Fruit fly (Drosophila melanogaster) whole organism, larva: ENCODE measurements around the gene ttk.

Experiments
- noc ChIP-seq: fragments of 200-800 bp; sonication (Bioruptor generic); optimal IDR thresholded peaks from 3 replicates; lab custom pipeline; 2019; ENCODE audit warnings: missing biosample characterization, mild to moderate bottlenecking, missing genetic modification characterization, moderate library complexity

Gene ttk

dm6 chr3R:31713306-31714123, at the start of gene ttk:
TSS of gene ttk (plus strand) at chr3R:31713867.
- no peak for TF ChIP-seq noc

DNA sequence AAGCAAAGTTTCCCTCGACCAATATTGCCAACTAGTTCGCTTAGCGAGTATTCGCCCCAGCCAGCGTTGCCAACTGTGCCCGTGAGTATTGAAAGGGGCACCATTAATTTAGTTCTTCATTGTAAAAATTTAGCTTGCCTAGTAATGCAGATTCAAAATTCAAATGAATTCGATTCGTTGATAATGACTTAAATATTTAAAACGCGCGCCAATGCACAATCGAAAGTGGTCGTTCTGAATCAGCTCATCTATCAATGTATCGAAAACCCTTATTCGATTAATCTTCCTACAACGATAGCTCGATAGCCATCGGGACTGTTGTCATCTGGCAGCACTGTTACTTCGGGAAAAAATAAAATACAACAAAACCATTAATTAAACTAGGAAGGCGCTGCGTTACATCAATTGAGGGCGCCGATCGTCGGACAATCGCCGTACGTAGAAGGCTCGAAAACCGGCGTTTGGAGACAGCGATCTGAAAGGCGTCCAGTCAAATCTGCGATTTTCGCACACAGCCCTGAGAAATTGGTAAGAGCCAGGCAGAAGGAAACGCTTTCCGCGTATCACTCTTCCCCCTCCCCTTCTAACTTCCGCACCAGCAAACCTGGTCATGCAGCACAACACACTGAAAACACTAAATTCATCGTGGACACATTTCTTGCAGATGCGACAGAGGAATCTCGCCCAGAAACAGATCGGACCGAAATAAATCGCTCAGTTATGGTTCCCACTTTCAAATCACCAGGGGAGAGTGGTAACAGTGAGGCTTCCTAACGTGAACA, 44.3 kb upstream of the ttk start, which contains the start of gene Zmynd8:
Gene Zmynd8, plus strand, starts transcription at position 313 of the 782 bp plus-strand sequence.
- TF ChIP-seq noc, result no peak

DNA sequence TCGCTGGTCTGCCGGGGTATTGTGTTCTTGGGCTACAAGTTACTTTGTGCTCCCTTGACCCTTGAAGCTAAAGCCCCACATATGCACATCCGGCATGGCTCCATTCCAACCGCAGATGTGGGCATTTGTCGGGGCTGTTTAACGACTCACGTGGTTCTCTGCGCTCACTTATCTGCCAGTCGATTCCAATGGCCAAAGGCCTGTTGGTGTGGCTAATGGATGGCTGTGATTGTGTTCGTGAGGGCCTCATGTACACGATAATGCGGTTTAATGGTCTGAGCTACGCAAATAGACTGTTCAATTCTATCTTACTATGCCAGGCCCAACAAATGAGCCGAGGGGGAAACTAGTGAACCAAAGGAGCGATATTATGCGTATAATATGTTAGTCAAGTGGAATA, 41.0 kb upstream of the ttk start:
- TF ChIP-seq noc, result no peak

dm6 chr3R:31679830-31680294, 33.8 kb upstream of the ttk start, which contains the start of gene CG11550:
TSS of gene CG11550 (minus strand) at chr3R:31679880.
- TF ChIP-seq noc, result no peak

DNA sequence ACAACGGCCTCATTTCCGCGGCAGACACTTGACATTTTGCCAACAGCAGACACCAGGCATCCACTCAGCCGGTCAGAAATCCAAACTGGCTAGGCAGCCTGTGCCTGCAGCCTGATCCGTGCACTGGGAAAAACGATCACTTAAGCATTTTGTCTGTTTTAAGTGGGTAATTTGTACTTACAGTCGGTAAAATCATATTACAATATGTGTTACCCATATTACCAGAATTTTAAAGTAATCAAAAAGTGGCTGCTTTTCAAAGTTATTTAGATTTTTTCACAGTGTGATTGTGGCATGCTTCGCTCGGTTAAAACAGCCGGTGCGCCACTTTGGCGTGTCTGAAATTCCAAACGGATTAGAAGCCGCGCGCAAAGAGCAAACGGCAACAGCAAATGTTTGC, 32.9 kb upstream of the ttk start:
- TF ChIP-seq noc, result no peak

- no peak for TF ChIP-seq noc
Measured at dm6 chr3R:31682140-31682782, 31.4 kb upstream of the ttk start.

dm6 chr3R:31683048-31683857, 30.4 kb upstream of the ttk start:
- TF ChIP-seq noc, result no peak

- peak; percentile 20 for TF ChIP-seq noc
Measured at dm6 chr3R:31686692-31687351, 26.8 kb upstream of the ttk start.

dm6 chr3R:31687782-31688181, 25.9 kb upstream of the ttk start:
- TF ChIP-seq noc, result no peak

DNA sequence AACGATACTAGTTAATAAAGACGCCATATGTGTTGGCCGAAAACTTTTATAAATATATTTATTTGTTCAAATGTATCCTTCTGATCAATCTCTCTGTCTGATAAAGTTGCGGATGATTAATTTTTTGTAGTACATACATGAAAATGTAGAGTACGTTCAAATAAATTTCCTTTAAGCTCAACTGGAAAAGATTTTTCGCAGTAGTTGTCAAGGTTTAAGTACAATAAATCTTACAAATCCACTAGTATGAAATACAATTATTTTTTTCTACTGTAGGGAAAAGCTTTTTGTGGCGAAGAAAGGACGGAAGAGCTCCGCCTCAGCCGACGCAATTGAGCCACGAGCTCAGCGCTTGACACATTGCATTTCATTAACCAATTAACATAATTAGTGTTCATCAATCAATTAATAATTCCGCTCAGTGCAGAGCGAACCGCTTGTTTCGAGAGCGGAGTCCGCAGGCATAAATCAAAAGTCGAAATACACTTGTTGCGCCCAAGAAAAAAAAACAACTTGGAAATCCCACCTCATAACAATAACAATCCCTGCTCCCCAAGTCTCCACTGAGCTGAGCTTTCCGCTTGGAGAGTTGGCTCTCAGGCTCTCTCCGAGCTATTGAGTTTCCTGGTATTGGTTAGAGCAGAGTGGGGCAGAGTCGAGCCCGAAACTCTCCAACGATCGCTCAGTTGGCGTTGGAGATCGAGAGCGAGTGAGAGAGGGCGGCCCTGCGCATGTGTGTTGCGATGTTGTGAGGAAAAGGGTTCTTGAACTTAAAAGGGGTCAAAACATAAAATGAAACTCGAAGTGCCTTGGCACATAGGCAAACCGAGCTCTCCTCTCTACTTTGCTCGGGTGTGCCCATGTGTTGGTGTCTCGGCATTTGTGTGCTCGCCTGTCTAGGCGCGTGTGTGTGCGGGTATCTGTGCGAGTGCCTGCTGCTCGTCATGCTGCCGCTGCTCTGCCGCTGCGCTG, 24.7 kb upstream of the ttk start:
- TF ChIP-seq noc, result no peak

DNA sequence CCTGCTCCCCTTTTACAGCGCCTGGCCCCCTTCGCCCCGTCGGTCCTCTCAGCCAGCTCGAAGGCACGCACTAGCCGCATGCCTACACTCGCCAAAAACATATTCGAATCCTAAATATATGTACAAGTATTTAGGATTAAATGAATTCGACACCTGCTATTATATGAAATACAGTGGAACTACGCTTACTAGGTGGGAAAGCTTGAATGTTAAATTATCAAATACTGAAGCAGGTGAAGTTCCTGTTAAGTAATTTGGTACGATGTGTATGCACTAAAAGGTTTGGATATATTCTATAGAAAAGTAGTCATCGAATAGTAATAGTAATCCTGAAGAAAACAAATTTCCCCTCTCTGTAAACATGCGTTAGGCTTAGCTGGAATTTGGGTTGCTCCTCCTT, 23.9 kb upstream of the ttk start:
- TF ChIP-seq noc, result peak; percentile 29

dm6 chr3R:31690439-31690838, 23.2 kb upstream of the ttk start:
- no peak for TF ChIP-seq noc

DNA sequence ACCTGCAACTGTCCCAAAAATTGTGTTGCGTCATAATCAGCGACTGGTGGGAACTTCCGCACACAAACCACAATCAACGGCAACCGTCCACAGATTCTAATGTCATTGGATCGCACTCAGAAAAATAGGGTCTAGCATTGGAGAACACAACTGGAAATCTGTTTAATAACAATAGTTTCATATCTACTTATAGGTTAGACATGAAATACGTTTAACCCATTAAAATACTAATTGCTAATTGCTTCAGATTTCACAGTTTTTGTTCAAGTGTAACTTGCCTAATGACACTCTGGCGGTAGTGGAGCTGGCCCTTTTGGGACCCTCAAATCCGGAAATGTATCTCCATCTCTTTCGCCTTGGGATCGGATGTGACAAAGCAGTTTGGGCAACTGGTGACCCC, 17.0 kb upstream of the ttk start:
- TF ChIP-seq noc, result no peak

DNA sequence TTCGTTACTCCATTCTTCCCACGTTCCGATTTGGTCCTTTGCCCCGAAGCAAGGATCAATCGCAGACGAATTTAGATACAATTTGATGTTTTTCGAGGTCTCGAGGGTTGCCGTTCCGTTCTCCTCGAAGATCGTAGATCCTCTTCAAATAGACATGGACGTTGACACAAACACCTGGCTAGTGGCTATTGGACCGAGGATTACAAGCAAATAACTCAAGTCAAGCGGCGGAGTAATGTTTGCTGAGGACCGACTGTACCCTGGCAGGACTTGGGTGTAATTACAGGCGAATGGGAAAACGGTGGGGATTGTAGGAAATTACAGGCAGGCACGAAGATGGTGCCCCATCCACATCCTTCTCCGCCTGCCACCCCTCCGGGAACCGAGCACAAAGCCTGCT, 16.1 kb upstream of the ttk start:
- no peak for TF ChIP-seq noc
